Fruit fly (Drosophila melanogaster) whole organism, prepupa: Measurements from ENCODE around the gene CG42553.
A peak's percentile ranks its signal among the peaks of the same experiment; 100 is the strongest.

Source experiments
- CG11762 ChIP-seq: fragments of 200-800 bp; sonication (Bioruptor generic); optimal IDR thresholded peaks from 3 replicates; lab custom pipeline; 2016; ENCODE audit warnings: missing biosample characterization, missing genetic modification characterization; ENCODE audit not compliant: insufficient read depth
- CG11902 ChIP-seq: fragments of 200-800 bp; sonication (Bioruptor generic); optimal IDR thresholded peaks from 3 replicates; lab custom pipeline; 2016; ENCODE audit warnings: missing biosample characterization, missing genetic modification characterization
- CG16779 ChIP-seq: fragments of 200-800 bp; sonication (Bioruptor generic); optimal IDR thresholded peaks from 3 replicates; lab custom pipeline; 2017; ENCODE audit warnings: missing biosample characterization, mild to moderate bottlenecking, missing genetic modification characterization
- CG3032 ChIP-seq: fragments of 200-800 bp; optimal IDR thresholded peaks from 2 replicates; lab custom pipeline; 2019; ENCODE audit warnings: missing biosample characterization, mild to moderate bottlenecking, missing genetic modification characterization, moderate library complexity
- CG31627 ChIP-seq: fragments of 200-800 bp; sonication (Bioruptor generic); optimal IDR thresholded peaks from 3 replicates; lab custom pipeline; 2016; ENCODE audit warnings: missing biosample characterization, missing genetic modification characterization
- CG32006 ChIP-seq: fragments of 200-800 bp; sonication (Bioruptor generic); optimal IDR thresholded peaks from 3 replicates; lab custom pipeline; 2017; ENCODE audit warnings: missing biosample characterization, mild to moderate bottlenecking, missing genetic modification characterization
- CG34406 ChIP-seq: fragments of 200-800 bp; sonication (Bioruptor generic); optimal IDR thresholded peaks from 3 replicates; lab custom pipeline; 2016; ENCODE audit warnings: missing biosample characterization, missing genetic modification characterization
- CG3919 ChIP-seq: fragments of 200-800 bp; sonication (Bioruptor generic); optimal IDR thresholded peaks from 3 replicates; lab custom pipeline; 2016; ENCODE audit warnings: missing biosample characterization, missing genetic modification characterization
- CG4318 ChIP-seq: fragments of 200-800 bp; sonication (Bioruptor generic); optimal IDR thresholded peaks from 3 replicates; lab custom pipeline; 2017; ENCODE audit warnings: missing biosample characterization, mild to moderate bottlenecking, missing genetic modification characterization
- CG6276 ChIP-seq: fragments of 200-800 bp; sonication (Bioruptor generic); optimal IDR thresholded peaks from 2 replicates; lab custom pipeline; 2017; ENCODE audit warnings: missing biosample characterization, mild to moderate bottlenecking, missing genetic modification characterization
- CG6792 ChIP-seq: fragments of 200-800 bp; sonication (Bioruptor generic); optimal IDR thresholded peaks from 3 replicates; lab custom pipeline; 2016; ENCODE audit warnings: missing biosample characterization, missing genetic modification characterization
- CG6808 ChIP-seq: fragments of 200-800 bp; sonication (Bioruptor generic); optimal IDR thresholded peaks from 3 replicates; lab custom pipeline; 2017; ENCODE audit warnings: missing biosample characterization, missing genetic modification characterization, mild to moderate bottlenecking, moderate library complexity, missing genetic modification reagents
- CG7368 ChIP-seq: fragments of 200-800 bp; sonication (Bioruptor generic); optimal IDR thresholded peaks from 3 replicates; lab custom pipeline; 2016; ENCODE audit warnings: missing biosample characterization, missing genetic modification characterization
- CG8119 ChIP-seq: fragments of 200-800 bp; sonication (Bioruptor generic); IDR thresholded peaks from 3 replicates; pipeline ENCODE4 v1.3.6; 2022; ENCODE audit warnings: missing biosample characterization, missing genetic modification characterization
- CG8319 ChIP-seq: fragments of 200-800 bp; sonication (Bioruptor generic); optimal IDR thresholded peaks from 3 replicates; lab custom pipeline; 2016; ENCODE audit warnings: missing biosample characterization, missing genetic modification characterization
- CG8632 ChIP-seq: fragments of 200-800 bp; sonication (Bioruptor generic); optimal IDR thresholded peaks from 3 replicates; lab custom pipeline; 2016; ENCODE audit warnings: missing biosample characterization, missing genetic modification characterization
- Eip93F ChIP-seq: fragments of 200-800 bp; sonication (Bioruptor generic); optimal IDR thresholded peaks from 2 replicates; lab custom pipeline; 2016; ENCODE audit warnings: missing biosample characterization, mild to moderate bottlenecking, missing genetic modification characterization
- Hr38 ChIP-seq: sonication (Bioruptor generic); optimal IDR thresholded peaks from 2 replicates; lab custom pipeline; 2016; ENCODE audit warnings: missing biosample characterization, missing genetic modification characterization
- Hr39 ChIP-seq: fragments of 200-800 bp; sonication (Bioruptor generic); optimal IDR thresholded peaks from 2 replicates; lab custom pipeline; 2016; ENCODE audit warnings: missing biosample characterization, missing genetic modification characterization
- Hr4 ChIP-seq: fragments of 200-800 bp; sonication (Bioruptor generic); optimal IDR thresholded peaks from 3 replicates; lab custom pipeline; 2016; ENCODE audit warnings: missing biosample characterization, missing genetic modification characterization
- Met ChIP-seq: fragments of 200-800 bp; sonication (Bioruptor generic); optimal IDR thresholded peaks from 3 replicates; lab custom pipeline; 2016; ENCODE audit warnings: missing biosample characterization, missing genetic modification characterization
- OdsH ChIP-seq: fragments of 200-800 bp; sonication (Bioruptor generic); optimal IDR thresholded peaks from 3 replicates; lab custom pipeline; 2016; ENCODE audit warnings: missing biosample characterization, missing genetic modification characterization
- Sox102F ChIP-seq: fragments of 200-800 bp; sonication (Bioruptor generic); optimal IDR thresholded peaks from 2 replicates; lab custom pipeline; 2016; ENCODE audit warnings: missing biosample characterization, mild to moderate bottlenecking, missing genetic modification characterization
- Sox14 ChIP-seq: fragments of 200-800 bp; sonication (Bioruptor generic); optimal IDR thresholded peaks from 3 replicates; lab custom pipeline; 2016; ENCODE audit warnings: missing biosample characterization, missing genetic modification characterization
- Sox15 ChIP-seq: fragments of 200-800 bp; sonication (Bioruptor generic); optimal IDR thresholded peaks from 3 replicates; lab custom pipeline; 2016; ENCODE audit warnings: missing biosample characterization, missing genetic modification characterization
- achi ChIP-seq: fragments of 200-800 bp; sonication (Bioruptor generic); optimal IDR thresholded peaks from 3 replicates; lab custom pipeline; 2016; ENCODE audit warnings: missing biosample characterization, missing genetic modification characterization
- acj6 ChIP-seq: fragments of 200-800 bp; sonication (Bioruptor generic); optimal IDR thresholded peaks from 3 replicates; lab custom pipeline; 2016; ENCODE audit warnings: missing biosample characterization, missing genetic modification characterization
- cyc ChIP-seq: fragments of 200-800 bp; sonication (Bioruptor generic); optimal IDR thresholded peaks from 3 replicates; lab custom pipeline; 2016; ENCODE audit warnings: missing biosample characterization, missing genetic modification characterization
- dac ChIP-seq: fragments of 200-800 bp; sonication (Bioruptor generic); optimal IDR thresholded peaks from 2 replicates; lab custom pipeline; 2017; ENCODE audit warnings: missing biosample characterization, mild to moderate bottlenecking, missing genetic modification characterization
- dsx ChIP-seq: fragments of 200-800 bp; optimal IDR thresholded peaks from 3 replicates; lab custom pipeline; 2019; ENCODE audit warnings: missing biosample characterization, mild to moderate bottlenecking, missing genetic modification characterization, moderate library complexity; ENCODE audit not compliant: poor library complexity, severe bottlenecking
- eg ChIP-seq: fragments of 200-800 bp; sonication (Bioruptor generic); IDR thresholded peaks from 3 replicates; pipeline ENCODE4 v1.3.6; 2022; ENCODE audit warnings: missing biosample characterization, missing genetic modification characterization
- fd85E ChIP-seq: fragments of 200-800 bp; sonication (Bioruptor generic); optimal IDR thresholded peaks from 3 replicates; lab custom pipeline; 2016; ENCODE audit warnings: missing biosample characterization, missing genetic modification characterization
- fkh ChIP-seq: fragments of 200-800 bp; sonication (Bioruptor generic); optimal IDR thresholded peaks from 3 replicates; lab custom pipeline; 2017; ENCODE audit warnings: missing biosample characterization, mild to moderate bottlenecking, missing genetic modification characterization, moderate library complexity
- lz ChIP-seq: fragments of 200-800 bp; sonication (Bioruptor generic); optimal IDR thresholded peaks from 3 replicates; lab custom pipeline; 2016; ENCODE audit warnings: missing biosample characterization, missing genetic modification characterization
- salr ChIP-seq, 2 experiments: fragments of 200-800 bp; sonication (Bioruptor generic); optimal IDR thresholded peaks; 3 replicates each; lab custom pipeline; 2016 to 2018; ENCODE audit warnings: missing biosample characterization in 2 of 2, missing genetic modification characterization in 2 of 2, mild to moderate bottlenecking in 1 of 2
- spab ChIP-seq: fragments of 200-800 bp; sonication (Bioruptor generic); optimal IDR thresholded peaks from 2 replicates; lab custom pipeline; 2017; ENCODE audit warnings: missing biosample characterization, mild to moderate bottlenecking, missing genetic modification characterization, missing genetic modification reagents
- svp ChIP-seq: fragments of 200-800 bp; sonication (Bioruptor generic); peaks from one replicate; lab custom pipeline; 2016; ENCODE audit warnings: missing biosample characterization, missing genetic modification characterization
- topi ChIP-seq: fragments of 200-800 bp; sonication (Bioruptor generic); optimal IDR thresholded peaks from 3 replicates; lab custom pipeline; 2016; ENCODE audit warnings: missing biosample characterization, missing genetic modification characterization
- vri ChIP-seq: fragments of 200-800 bp; sonication (Bioruptor generic); optimal IDR thresholded peaks from 3 replicates; lab custom pipeline; 2016; ENCODE audit warnings: missing biosample characterization, mild to moderate bottlenecking, missing genetic modification characterization

CG42553 gene

dm6 chr3L:837552-838187, 3.8 kb downstream of the CG42553 start, which contains the start of the genes CG13901 and CG13887 (continued):
- peak; percentile 94 for TF ChIP-seq Hr4 (GFP tag; lab: Kevin White, UChicago)
- peak; percentile 94 for TF ChIP-seq Hr39 (GFP tag; lab: Kevin White, UChicago)
- no peak for TF ChIP-seq CG4318 (GFP tag; lab: Kevin White, UChicago)
- peak; percentile 89 for TF ChIP-seq CG32006 (GFP tag; lab: Kevin White, UChicago)
- peak; percentile 90 for TF ChIP-seq CG34406
- TF ChIP-seq CG6808: peak; percentile 85
- TF ChIP-seq CG8319 (GFP tag; lab: Kevin White, UChicago): peak; percentile 74
- peak; percentile 85 for TF ChIP-seq CG8632 (GFP tag; lab: Kevin White, UChicago)
- peak; percentile 92 for TF ChIP-seq lz (GFP tag; lab: Kevin White, UChicago)
- no peak for TF ChIP-seq svp (GFP tag; lab: Kevin White, UChicago)
- peak; percentile 90 for TF ChIP-seq Sox15 (GFP tag; lab: Kevin White, UChicago)
- peak; percentile 33 for TF ChIP-seq CG6276 (GFP tag; lab: Kevin White, UChicago)
- TF ChIP-seq Sox14 (GFP tag; lab: Kevin White, UChicago): peak; percentile 94
- TF ChIP-seq acj6 (GFP tag; lab: Kevin White, UChicago): peak; percentile 92
- peak; percentile 66 to 80 for TF ChIP-seq salr (GFP tag; optimal IDR thresholded peaks at IDR 0.05; lab: Kevin White, UChicago)
- peak; percentile 83 for TF ChIP-seq dac (GFP tag; lab: Kevin White, UChicago)

- TF ChIP-seq spab (GFP tag; lab: Kevin White, UChicago) (no peak), Sox15 (GFP tag; lab: Kevin White, UChicago) (no peak), cyc (GFP tag; lab: Kevin White, UChicago) (no peak), eg (GFP tag; lab: Robert Waterston, UW) (no peak), dsx (no peak), CG31627 (GFP tag; lab: Kevin White, UChicago) (no peak), topi (GFP tag; lab: Kevin White, UChicago) (no peak)
- TF ChIP-seq, all 60 proteins: peak for 0
Observed at dm6 chr3L:841260-841659, 7.4 kb downstream of the CG42553 start, which contains the start of the genes JMJD5 and Gr61a. Gene JMJD5, minus strand, starts transcription at chr3L:841360. Gene Gr61a, plus strand, starts transcription at chr3L:841451.

dm6 chr3L:843626-844025, 9.7 kb downstream of the CG42553 start, which contains the start of gene Cep290:
Gene Cep290, plus strand, starts transcription at chr3L:843926.
- TF ChIP-seq salr (GFP tag; optimal IDR thresholded peaks at IDR 0.05; lab: Kevin White, UChicago): no peak
- no peak for TF ChIP-seq CG8632 (GFP tag; lab: Kevin White, UChicago)
- TF ChIP-seq vri (GFP tag; lab: Kevin White, UChicago): no peak
- TF ChIP-seq topi (GFP tag; lab: Kevin White, UChicago): no peak
- no peak for TF ChIP-seq OdsH
- TF ChIP-seq spab (GFP tag; lab: Kevin White, UChicago): no peak
- TF ChIP-seq Hr4 (GFP tag; lab: Kevin White, UChicago): no peak
- TF ChIP-seq Hr39 (GFP tag; lab: Kevin White, UChicago): no peak
- no peak for TF ChIP-seq achi (GFP tag; lab: Kevin White, UChicago)

- TF ChIP-seq CG32006 (GFP tag; lab: Kevin White, UChicago) (peak; percentile 62), OdsH (peak; percentile 76), CG16779 (tag; lab: Kevin White, UChicago) (no peak), CG6792 (GFP tag; lab: Kevin White, UChicago) (peak; percentile 48), Hr39 (GFP tag; lab: Kevin White, UChicago) (peak; percentile 79), salr (GFP tag; optimal IDR thresholded peaks at IDR 0.05; lab: Kevin White, UChicago) (peak in 1 of 2 experiments; percentile 33), CG6276 (GFP tag; lab: Kevin White, UChicago) (no peak), topi (GFP tag; lab: Kevin White, UChicago) (peak; percentile 74), CG11902 (peak; percentile 13), acj6 (GFP tag; lab: Kevin White, UChicago) (peak; percentile 66), CG8632 (GFP tag; lab: Kevin White, UChicago) (no peak), achi (GFP tag; lab: Kevin White, UChicago) (peak; percentile 45), Met (GFP tag; lab: Kevin White, UChicago) (no peak), fkh (GFP tag; lab: Kevin White, UChicago) (no peak), CG4318 (GFP tag; lab: Kevin White, UChicago) (no peak), CG3032 (tag; lab: Kevin White, UChicago) (peak; percentile 58), CG7368 (peak; percentile 16), dsx (peak; percentile 56), fd85E (GFP tag; lab: Kevin White, UChicago) (no peak), Sox14 (GFP tag; lab: Kevin White, UChicago) (peak; percentile 77), CG11762 (GFP tag; lab: Kevin White, UChicago) (peak; percentile 40), Hr38 (GFP tag; lab: Kevin White, UChicago) (no peak), svp (GFP tag; lab: Kevin White, UChicago) (peak; percentile 95), CG31627 (GFP tag; lab: Kevin White, UChicago) (peak; percentile 80), Sox15 (GFP tag; lab: Kevin White, UChicago) (peak; percentile 59), Sox102F (GFP tag; lab: Kevin White, UChicago) (peak; percentile 51), CG34406 (no peak), CG3919 (GFP tag; lab: Kevin White, UChicago) (peak; percentile 60), lz (GFP tag; lab: Kevin White, UChicago) (peak; percentile 70), cyc (GFP tag; lab: Kevin White, UChicago) (peak; percentile 71), CG8119 (GFP tag; lab: Robert Waterston, UW) (no peak; the same call in 2 of the 3 replicates), Eip93F (GFP tag; lab: Kevin White, UChicago) (no peak)
Observed at dm6 chr3L:851061-851460, 17.2 kb downstream of the CG42553 start, which contains the start of gene Dci. Gene Dci, plus strand, starts transcription at chr3L:851346.
